Fruit fly (Drosophila melanogaster): Measurements from ENCODE around the gene muc.

muc gene

dm6 chr2L:7422429-7423283 lies 4.0 kb upstream of the muc start (continued):
- no peak for TF ChIP-seq Jarid2 (GFP tag; optimal IDR thresholded peaks at IDR 0.05)
- no peak for TF ChIP-seq bcd (GFP tag; optimal IDR thresholded peaks at IDR 0.05)
- TF ChIP-seq Hsf (GFP tag; optimal IDR thresholded peaks at IDR 0.05) = no peak
- TF ChIP-seq CG10267 (tag; optimal IDR thresholded peaks at IDR 0.05) = no peak
- no peak for TF ChIP-seq CG6683 (GFP tag; optimal IDR thresholded peaks at IDR 0.05)
- TF ChIP-seq zf30C (GFP tag; optimal IDR thresholded peaks at IDR 0.05) = no peak
- TF ChIP-seq sens (GFP tag) = peak; percentile 78
- no peak for TF ChIP-seq ab (GFP tag; optimal IDR thresholded peaks at IDR 0.05)
- TF ChIP-seq Hr3 (GFP tag; optimal IDR thresholded peaks at IDR 0.05) = no peak
- TF ChIP-seq CG17912 (GFP tag; optimal IDR thresholded peaks at IDR 0.05) = no peak
- TF ChIP-seq CG43689 (GFP tag; IDR thresholded peaks at IDR 0.05) = no peak
- TF ChIP-seq Bgb (GFP tag; IDR thresholded peaks at IDR 0.05; ENCODE audit: partially characterized antibody) = no peak
- no peak for TF ChIP-seq nau (GFP tag; optimal IDR thresholded peaks at IDR 0.05)
- TF ChIP-seq Hmx (GFP tag; optimal IDR thresholded peaks at IDR 0.05) = no peak
- TF ChIP-seq pb (GFP tag; optimal IDR thresholded peaks at IDR 0.05) = no peak
- no peak for TF ChIP-seq CG8944 (GFP tag; optimal IDR thresholded peaks at IDR 0.05)
- no peak for TF ChIP-seq mirr (GFP tag; optimal IDR thresholded peaks at IDR 0.05)
- no peak for TF ChIP-seq pita (GFP tag; optimal IDR thresholded peaks at IDR 0.05)
- peak; percentile 7 for TF ChIP-seq CG2678 (tag; optimal IDR thresholded peaks at IDR 0.05)
- TF ChIP-seq CG42726 (GFP tag; IDR thresholded peaks at IDR 0.05; ENCODE audit: partially characterized antibody) = 0 out of 2 replicates have a peak, but pooled peaks have one; percentile 40
- peak; percentile 22; the same call in 1 of the 2 replicates for TF ChIP-seq E2f2 (GFP tag; IDR thresholded peaks at IDR 0.05)
- TF ChIP-seq CG17361 (GFP tag; IDR thresholded peaks at IDR 0.05) = peak; percentile 66
- no peak for TF ChIP-seq CG8089 (GFP tag; optimal IDR thresholded peaks at IDR 0.05)
- no peak for TF ChIP-seq onecut (GFP tag; IDR thresholded peaks at IDR 0.05)

- TF ChIP-seq grn (GFP tag; optimal IDR thresholded peaks at IDR 0.05) (no peak), Stat92E (GFP tag; optimal IDR thresholded peaks at IDR 0.05) (no peak), CG30431 (GFP tag; optimal IDR thresholded peaks at IDR 0.05) (peak; percentile 23), NfI (GFP tag; optimal IDR thresholded peaks at IDR 0.05) (no peak), CG1233 (GFP tag; optimal IDR thresholded peaks at IDR 0.05) (no peak), CG10979 (tag; optimal IDR thresholded peaks at IDR 0.05) (no peak), CG14441 (GFP tag; IDR thresholded peaks at IDR 0.05) (peak; percentile 41; the same call in 1 of the 2 replicates), CG6683 (GFP tag; optimal IDR thresholded peaks at IDR 0.05) (no peak), CG13894 (tag; optimal IDR thresholded peaks at IDR 0.05) (peak; percentile 40), vfl (GFP tag; optimal IDR thresholded peaks at IDR 0.05) (peak; percentile 25), GATAe (GFP tag; conservative IDR thresholded peaks at IDR 0.05) (no peak), CG1792 (GFP tag; optimal IDR thresholded peaks at IDR 0.05) (no peak), ssp (GFP tag; IDR thresholded peaks at IDR 0.05) (no peak; the same call in 1 of the 2 replicates), CG12299 (tag; optimal IDR thresholded peaks at IDR 0.05) (no peak), unpg (GFP tag; optimal IDR thresholded peaks at IDR 0.05) (peak; percentile 10), stc (GFP tag; IDR thresholded peaks at IDR 0.05) (peak; percentile 28; the same call in 1 of the 2 replicates), CG17385 (GFP tag; optimal IDR thresholded peaks at IDR 0.05) (peak; percentile 72), CG9609 (GFP tag; optimal IDR thresholded peaks at IDR 0.05) (no peak), CG7271 (tag; optimal IDR thresholded peaks at IDR 0.05) (no peak), CG16815 (GFP tag; optimal IDR thresholded peaks at IDR 0.05) (peak; percentile 29), Dfd (GFP tag; optimal IDR thresholded peaks at IDR 0.05) (no peak), jing (GFP tag; optimal IDR thresholded peaks at IDR 0.05) (no peak), CG10462 (GFP tag; optimal IDR thresholded peaks at IDR 0.05) (no peak), CG7839 (tag; optimal IDR thresholded peaks at IDR 0.05) (no peak), CG4617 (GFP tag; optimal IDR thresholded peaks at IDR 0.05; ENCODE audit: borderline replicate concordance) (no peak), dimm (GFP tag; IDR thresholded peaks at IDR 0.05) (no peak)
Measured at dm6 chr2L:7423333-7423895, 3.3 kb upstream of the muc start.

Data from whole organism, embryonic.